Fruit fly (Drosophila melanogaster): ENCODE measurements around the gene nmd.

nmd gene

DNA sequence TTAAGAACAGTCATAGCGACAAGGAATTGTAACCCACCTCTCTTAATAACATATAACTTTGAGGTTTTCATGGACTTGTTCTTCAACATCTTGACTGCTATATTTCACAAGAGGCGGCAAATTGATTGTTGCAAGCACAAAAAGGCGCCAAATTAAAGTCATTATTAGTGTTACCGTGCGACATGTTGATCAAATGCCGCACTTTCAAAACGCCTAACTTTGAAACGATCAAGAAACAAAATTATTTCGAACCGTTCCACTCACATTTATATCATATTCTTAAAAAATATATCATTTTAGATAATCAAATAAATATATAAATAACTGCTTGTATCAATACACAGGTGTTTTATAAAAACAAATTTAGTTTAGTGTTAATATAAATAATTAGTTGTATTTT, 24.0 kb upstream of the nmd start, which contains the start of gene RnrL:
Gene RnrL, minus strand, starts transcription at position 154 of the 400 bp plus-strand sequence.
- TF ChIP-seq Dll (optimal IDR thresholded peaks at IDR 0.05) (no peak), EcR (GFP tag; optimal IDR thresholded peaks at IDR 0.05) (no peak), pan (optimal IDR thresholded peaks at IDR 0.05) (no peak), psq (optimal IDR thresholded peaks at IDR 0.05) (no peak), usp (GFP tag; optimal IDR thresholded peaks at IDR 0.05) (no peak), CG8478 (optimal IDR thresholded peaks at IDR 0.05) (no peak)

DNA sequence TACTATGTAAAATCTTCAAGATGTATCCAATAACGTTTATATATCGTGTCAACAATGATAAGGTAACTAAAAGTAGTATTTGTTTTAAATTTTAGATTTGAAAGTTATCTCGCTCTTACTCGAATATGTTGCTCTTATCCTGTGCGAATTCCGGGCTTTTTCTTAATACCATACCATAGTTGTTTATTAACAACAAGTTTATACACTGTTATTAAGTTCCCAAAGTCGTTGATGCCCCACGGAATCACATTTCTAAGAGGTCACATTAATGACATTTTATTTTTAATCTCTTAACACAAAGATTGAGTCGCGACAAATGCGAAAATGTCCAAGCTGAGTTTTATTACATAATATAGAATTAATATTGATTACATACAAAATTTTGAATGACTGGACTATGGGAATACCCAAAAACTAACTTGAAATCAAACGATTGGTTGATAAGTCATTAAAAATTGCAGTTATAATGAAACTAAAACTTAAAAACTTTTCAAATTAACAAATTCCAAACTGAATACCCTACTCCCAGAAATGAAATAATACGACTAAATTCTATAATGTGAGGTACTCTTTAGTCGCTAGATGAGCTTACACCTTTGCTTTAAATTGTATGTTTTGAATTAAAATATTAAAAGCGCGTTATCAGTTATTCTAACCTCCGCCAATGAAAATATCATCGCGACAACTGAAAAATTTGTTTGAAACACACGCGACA, 19.2 kb upstream of the nmd start, which contains the start of gene CG5381:
Gene CG5381, minus strand, starts transcription at position 330 of the 715 bp plus-strand sequence.
- no peak for TF ChIP-seq pan (optimal IDR thresholded peaks at IDR 0.05)
- TF ChIP-seq Dll (optimal IDR thresholded peaks at IDR 0.05) = no peak
- TF ChIP-seq EcR (GFP tag; optimal IDR thresholded peaks at IDR 0.05) = no peak
- no peak for TF ChIP-seq usp (GFP tag; optimal IDR thresholded peaks at IDR 0.05)
- no peak for TF ChIP-seq psq (optimal IDR thresholded peaks at IDR 0.05)
- no peak for TF ChIP-seq CG8478 (optimal IDR thresholded peaks at IDR 0.05)

DNA sequence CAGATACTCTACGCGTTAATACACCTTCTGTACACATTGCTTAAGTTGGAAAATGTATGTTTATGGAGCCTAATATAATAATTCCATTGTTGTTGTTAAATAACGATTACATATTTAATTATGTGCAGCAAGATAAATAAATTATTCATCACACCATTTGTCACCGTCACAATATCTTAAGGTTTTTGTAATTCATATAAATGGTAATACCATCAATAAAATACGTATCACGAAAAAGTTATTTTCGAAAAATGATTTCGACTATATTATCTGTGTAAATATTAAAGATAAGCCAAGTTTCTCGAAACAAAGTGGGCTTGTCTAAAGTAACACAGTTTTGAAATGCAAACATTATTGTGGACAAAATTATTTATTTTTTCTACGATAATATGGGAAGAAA, 18.4 kb upstream of the nmd start, which contains the start of gene CG4995:
Gene CG4995, plus strand, starts transcription at position 301 of the 400 bp plus-strand sequence.
- TF ChIP-seq usp (GFP tag; optimal IDR thresholded peaks at IDR 0.05) (no peak), pan (optimal IDR thresholded peaks at IDR 0.05) (no peak), psq (optimal IDR thresholded peaks at IDR 0.05) (no peak), EcR (GFP tag; optimal IDR thresholded peaks at IDR 0.05) (no peak), Dll (optimal IDR thresholded peaks at IDR 0.05) (no peak), CG8478 (optimal IDR thresholded peaks at IDR 0.05) (no peak)

DNA sequence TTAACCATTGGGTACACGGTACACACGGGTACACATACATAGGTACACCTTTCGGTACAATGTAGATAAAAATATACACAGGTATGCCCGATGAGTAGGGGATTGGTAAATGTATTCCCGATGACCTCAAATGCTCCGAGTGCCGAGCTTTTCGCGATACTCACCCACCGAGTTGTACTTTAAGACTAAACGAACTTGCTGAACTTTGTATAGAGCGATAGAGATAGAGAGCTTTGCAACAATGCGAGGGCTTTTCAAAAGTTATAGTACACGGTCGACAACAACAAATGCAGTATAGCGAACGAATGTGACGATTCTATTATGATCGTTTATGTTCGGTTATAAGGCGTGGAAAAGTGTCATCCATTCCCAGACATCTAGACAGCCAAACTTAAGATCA, 17.9 kb upstream of the nmd start:
- no peak for TF ChIP-seq pan (optimal IDR thresholded peaks at IDR 0.05)
- TF ChIP-seq EcR (GFP tag; optimal IDR thresholded peaks at IDR 0.05) = peak in 1 of 2 experiments; percentile 41

DNA sequence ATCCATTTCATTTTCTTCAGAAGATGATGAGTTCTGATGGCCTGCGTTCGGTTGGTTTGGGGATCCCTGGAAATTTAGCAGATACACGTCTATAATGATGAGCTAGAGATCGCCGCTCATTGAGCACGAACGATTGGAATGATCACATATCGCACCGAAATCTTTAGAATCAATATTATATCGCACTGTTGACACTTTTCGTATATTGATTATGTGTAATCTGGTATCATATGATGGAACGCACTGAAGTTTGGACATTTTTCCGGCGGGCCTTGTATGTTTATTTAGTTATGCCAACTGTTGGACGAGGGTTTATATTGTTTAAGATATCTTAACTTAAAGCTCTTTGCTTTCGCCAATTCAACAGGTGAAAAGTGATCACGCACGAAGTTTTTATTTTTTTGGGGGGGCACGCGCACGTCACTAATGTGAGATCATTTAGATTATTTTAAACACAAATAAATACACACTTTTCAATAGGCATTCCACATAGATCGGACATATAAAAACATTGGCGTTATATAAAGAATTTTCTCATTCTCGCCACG, 17.4 kb upstream of the nmd start:
- TF ChIP-seq Dll (optimal IDR thresholded peaks at IDR 0.05) (no peak), CG8478 (optimal IDR thresholded peaks at IDR 0.05) (no peak), pan (optimal IDR thresholded peaks at IDR 0.05) (no peak), usp (GFP tag; optimal IDR thresholded peaks at IDR 0.05) (no peak), EcR (GFP tag; optimal IDR thresholded peaks at IDR 0.05) (no peak), psq (optimal IDR thresholded peaks at IDR 0.05) (no peak)

DNA sequence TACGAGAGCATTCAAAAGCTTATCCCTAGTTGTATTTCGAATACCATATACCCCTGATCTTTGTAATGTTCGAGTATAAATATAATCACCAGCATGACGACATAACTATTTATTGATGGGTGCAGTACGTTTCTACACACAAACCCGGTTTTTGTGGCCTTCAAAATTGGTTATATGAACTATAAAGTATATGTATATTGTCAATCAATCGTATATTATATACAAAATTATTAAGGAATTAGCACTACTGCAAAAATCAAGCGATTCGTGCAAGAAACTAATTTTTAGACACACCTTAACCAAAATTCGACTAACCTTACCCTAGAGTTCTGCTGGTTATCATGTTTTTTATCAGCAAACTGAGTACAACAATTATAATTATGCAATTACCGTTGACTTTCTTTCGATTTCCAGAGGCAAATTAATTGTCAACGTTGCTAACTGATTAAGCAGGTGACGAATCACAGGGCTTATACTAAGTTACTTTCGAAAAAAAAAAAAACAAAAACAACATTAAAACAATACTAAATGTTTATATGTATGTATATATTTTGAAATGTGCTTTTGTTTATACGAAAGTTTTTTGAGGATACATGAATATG, 16.5 kb upstream of the nmd start:
- TF ChIP-seq Dll (optimal IDR thresholded peaks at IDR 0.05) (no peak), pan (optimal IDR thresholded peaks at IDR 0.05) (no peak), CG8478 (optimal IDR thresholded peaks at IDR 0.05) (no peak), psq (optimal IDR thresholded peaks at IDR 0.05) (no peak), usp (GFP tag; optimal IDR thresholded peaks at IDR 0.05) (no peak), EcR (GFP tag; optimal IDR thresholded peaks at IDR 0.05) (no peak)

dm6 chr2L:10315888-10316287, 12.1 kb upstream of the nmd start:
- no peak for TF ChIP-seq CG8478 (optimal IDR thresholded peaks at IDR 0.05)

DNA sequence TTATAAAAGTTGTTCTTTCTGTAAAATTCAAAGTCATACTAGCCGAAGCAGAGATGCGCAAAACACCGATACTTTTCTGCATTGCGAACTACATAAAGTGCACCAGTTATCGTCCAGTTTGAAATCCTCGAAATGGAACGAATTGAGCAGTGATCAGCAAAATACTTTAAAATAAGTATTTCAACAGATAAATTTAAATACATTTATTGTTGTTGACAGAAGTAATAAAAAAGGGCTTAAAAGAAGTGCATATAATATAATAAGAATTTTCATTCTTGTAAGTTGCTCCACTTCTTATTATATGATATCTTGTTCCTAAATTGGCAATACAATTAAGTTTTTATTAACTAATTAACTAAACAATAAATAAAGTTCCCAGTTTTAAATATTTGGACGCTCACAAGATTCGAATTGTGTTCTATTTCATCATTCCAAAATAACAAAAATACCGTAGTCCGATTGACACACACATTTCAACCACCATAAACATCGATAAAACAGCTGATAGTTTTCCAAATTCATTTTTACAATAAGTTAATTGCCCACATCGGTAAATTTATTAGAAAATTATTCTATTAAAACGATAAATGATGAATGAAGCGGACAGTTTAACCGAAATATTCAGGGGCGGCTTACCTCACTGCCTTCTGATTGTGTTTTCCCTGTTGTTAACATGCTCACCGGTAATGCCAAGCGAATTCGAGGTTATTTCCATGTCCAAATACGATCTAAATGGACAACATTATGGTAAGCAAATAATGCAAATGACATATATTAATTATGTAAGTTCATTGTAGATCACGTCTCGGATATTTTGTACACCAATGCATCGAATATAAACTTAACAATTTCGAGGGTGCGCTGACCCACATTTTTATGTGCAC, 10.8 kb upstream of the nmd start, which contains the start of the genes Usp14 and CG4972:
Gene Usp14, minus strand, starts transcription at position 70 of the 884 bp plus-strand sequence.
Gene CG4972, plus strand, starts transcription at position 466 of the 884 bp plus-strand sequence.
- TF ChIP-seq psq (optimal IDR thresholded peaks at IDR 0.05) (no peak), EcR (GFP tag; optimal IDR thresholded peaks at IDR 0.05) (no peak), Dll (optimal IDR thresholded peaks at IDR 0.05) (no peak), pan (optimal IDR thresholded peaks at IDR 0.05) (no peak), CG8478 (optimal IDR thresholded peaks at IDR 0.05) (no peak), usp (GFP tag; optimal IDR thresholded peaks at IDR 0.05) (no peak)

DNA sequence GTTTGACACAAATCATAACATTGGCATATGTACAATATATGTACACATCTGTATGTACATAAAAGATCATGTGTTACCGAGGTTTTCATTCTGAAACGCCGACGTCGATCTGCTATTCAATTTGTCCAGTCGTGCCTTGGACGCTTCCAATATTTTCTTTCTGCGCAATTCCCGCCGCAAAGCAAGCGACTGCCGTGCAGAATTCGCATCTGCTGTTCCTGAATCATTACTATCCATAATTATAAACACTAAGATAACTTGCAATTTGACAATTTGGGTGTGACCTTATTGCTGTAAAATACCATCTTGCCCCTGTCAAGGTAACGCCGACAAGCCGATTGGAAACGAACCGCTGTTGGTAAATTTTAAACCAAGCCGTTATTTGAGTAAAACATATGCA, 8.1 kb upstream of the nmd start:
- TF ChIP-seq Dll (optimal IDR thresholded peaks at IDR 0.05) (no peak), EcR (GFP tag; optimal IDR thresholded peaks at IDR 0.05) (no peak), psq (optimal IDR thresholded peaks at IDR 0.05) (no peak), usp (GFP tag; optimal IDR thresholded peaks at IDR 0.05) (no peak), CG8478 (optimal IDR thresholded peaks at IDR 0.05) (no peak), pan (optimal IDR thresholded peaks at IDR 0.05) (no peak)

DNA sequence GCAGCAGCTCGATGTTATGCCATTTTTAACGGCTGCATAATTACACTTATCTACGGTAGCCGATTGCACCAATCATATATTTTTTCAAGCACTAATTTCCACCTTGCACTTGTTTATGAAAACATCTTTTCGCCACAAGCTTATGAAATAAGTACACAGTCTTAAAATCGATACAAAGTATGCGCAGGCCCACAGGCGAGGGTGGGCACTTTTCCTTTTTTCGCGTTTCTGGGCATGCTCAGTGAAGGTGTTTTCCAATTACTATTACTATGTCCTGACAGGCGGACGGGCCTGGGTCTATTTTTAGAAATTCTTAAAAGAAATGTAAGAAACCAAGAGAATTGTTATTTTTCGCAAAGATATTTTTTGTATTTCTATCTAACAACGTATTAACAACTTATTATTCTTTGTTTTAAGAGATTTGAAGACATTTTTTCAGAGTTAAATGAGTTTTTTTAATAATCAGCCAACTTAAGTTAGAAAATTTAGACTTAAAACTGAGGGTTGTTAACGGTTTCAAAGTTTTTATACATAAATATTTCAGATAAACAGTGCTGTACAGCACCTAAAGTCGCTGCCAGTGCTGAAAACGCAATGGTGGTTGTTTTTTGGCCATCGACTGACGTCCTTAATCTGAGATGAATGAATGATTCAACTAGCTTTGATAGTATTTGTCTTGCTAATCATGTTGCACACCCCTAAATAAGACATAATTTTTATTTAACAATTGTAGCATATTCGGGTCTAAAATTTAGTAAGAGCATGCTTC, 7.1 kb upstream of the nmd start, which contains the start of gene Cdk5alpha:
Gene Cdk5alpha, minus strand, starts transcription at position 343 of the 769 bp plus-strand sequence.
- TF ChIP-seq pan (optimal IDR thresholded peaks at IDR 0.05) = no peak
- TF ChIP-seq Dll (optimal IDR thresholded peaks at IDR 0.05) = no peak
- no peak for TF ChIP-seq usp (GFP tag; optimal IDR thresholded peaks at IDR 0.05)
